Fruit fly (Drosophila melanogaster) whole organism, adult: Measurements from ENCODE around the gene CG5973.
A peak's percentile ranks its signal among the peaks of the same experiment; 100 is the strongest.

Experiments
- CG11617 ChIP-seq: fragments of 200-800 bp; sonication (Bioruptor generic); optimal IDR thresholded peaks from 2 replicates; lab custom pipeline; 2017; ENCODE audit warnings: mild to moderate bottlenecking, missing biosample characterization, missing genetic modification reagents, missing genetic modification characterization
- CG12768 ChIP-seq: fragments of 200-800 bp; sonication (Bioruptor generic); optimal IDR thresholded peaks from 2 replicates; lab custom pipeline; 2017; ENCODE audit warnings: missing biosample characterization, missing genetic modification characterization, mild to moderate bottlenecking, moderate library complexity, missing genetic modification reagents
- CG14711 ChIP-seq: fragments of 200-800 bp; sonication (Bioruptor generic); optimal IDR thresholded peaks from 2 replicates; lab custom pipeline; 2018; ENCODE audit warnings: missing biosample characterization, mild to moderate bottlenecking, missing genetic modification characterization, moderate library complexity
- CG1620 ChIP-seq: fragments of 200-800 bp; sonication (Bioruptor generic); optimal IDR thresholded peaks from 2 replicates; lab custom pipeline; 2016; ENCODE audit warnings: missing biosample characterization, missing genetic modification characterization
- CG33017 ChIP-seq: fragments of 200-800 bp; sonication (Bioruptor generic); optimal IDR thresholded peaks from 2 replicates; lab custom pipeline; 2018; ENCODE audit warnings: missing biosample characterization, mild to moderate bottlenecking, missing genetic modification characterization, moderate library complexity
- CG5204 ChIP-seq: fragments of 200-800 bp; sonication (Bioruptor generic); optimal IDR thresholded peaks from 2 replicates; lab custom pipeline; 2016; ENCODE audit warnings: missing biosample characterization, missing genetic modification characterization
- CG7045 ChIP-seq: fragments of 200-800 bp; sonication (Bioruptor generic); optimal IDR thresholded peaks from 2 replicates; lab custom pipeline; 2017; ENCODE audit warnings: missing biosample characterization, mild to moderate bottlenecking, missing genetic modification characterization
- CG7101 ChIP-seq: fragments of 200-800 bp; sonication (Bioruptor generic); optimal IDR thresholded peaks from 2 replicates; lab custom pipeline; 2018; ENCODE audit warnings: missing biosample characterization, mild to moderate bottlenecking, missing genetic modification characterization, moderate library complexity
- Clk ChIP-seq: fragments of 200-800 bp; sonication (Bioruptor generic); optimal IDR thresholded peaks from 2 replicates; lab custom pipeline; 2017; ENCODE audit warnings: missing biosample characterization, missing genetic modification characterization
- Crg-1 ChIP-seq: fragments of 200-800 bp; sonication (Bioruptor generic); optimal IDR thresholded peaks from 2 replicates; lab custom pipeline; 2016; ENCODE audit warnings: missing biosample characterization, missing genetic modification characterization
- Hr96 ChIP-seq: fragments of 200-800 bp; sonication (Bioruptor generic); optimal IDR thresholded peaks from 2 replicates; lab custom pipeline; 2016; ENCODE audit warnings: missing biosample characterization, missing genetic modification characterization
- Mnt ChIP-seq: fragments of 200-800 bp; sonication (Bioruptor generic); optimal IDR thresholded peaks from 2 replicates; lab custom pipeline; 2016; ENCODE audit warnings: missing biosample characterization, mild to moderate bottlenecking, missing genetic modification characterization
- bab1 ChIP-seq: fragments of 200-800 bp; sonication (Bioruptor generic); optimal IDR thresholded peaks from 3 replicates; lab custom pipeline; 2019; ENCODE audit warnings: missing biosample characterization, mild to moderate bottlenecking, missing genetic modification characterization, moderate library complexity
- cic ChIP-seq: fragments of 200-800 bp; sonication (Bioruptor generic); optimal IDR thresholded peaks from 2 replicates; lab custom pipeline; 2017; ENCODE audit warnings: missing biosample characterization, mild to moderate bottlenecking, missing genetic modification characterization, moderate library complexity
- cnc ChIP-seq, 2 experiments: fragments of >200 bp; optimal IDR thresholded peaks; 2 replicates each; lab custom pipeline; 2017
- kay ChIP-seq: fragments of 200-800 bp; sonication (Bioruptor generic); peaks from one replicate; lab custom pipeline; 2016; ENCODE audit warnings: missing biosample characterization, missing genetic modification characterization, borderline replicate concordance
- ovo ChIP-seq: fragments of 200-800 bp; sonication (Bioruptor generic); optimal IDR thresholded peaks from 2 replicates; lab custom pipeline; 2016; ENCODE audit warnings: missing biosample characterization, missing genetic modification characterization
- pad ChIP-seq: fragments of 200-800 bp; sonication (Bioruptor generic); optimal IDR thresholded peaks from 3 replicates; lab custom pipeline; 2017; ENCODE audit warnings: missing biosample characterization, missing genetic modification characterization, mild to moderate bottlenecking, moderate library complexity, missing genetic modification reagents
- tj ChIP-seq: fragments of 200-800 bp; sonication (Bioruptor generic); optimal IDR thresholded peaks from 3 replicates; lab custom pipeline; 2017; ENCODE audit warnings: missing biosample characterization, mild to moderate bottlenecking, missing genetic modification characterization, moderate library complexity
- toe ChIP-seq: fragments of 200-800 bp; sonication (Bioruptor generic); optimal IDR thresholded peaks from 2 replicates; lab custom pipeline; 2016; ENCODE audit warnings: missing biosample characterization, missing genetic modification characterization

CG5973 gene

dm6 chr2L:7401627-7402026 is 35.7 kb upstream of the CG5973 start:
- TF ChIP-seq bab1 (GFP tag; lab: Kevin White, UChicago), result no peak
- TF ChIP-seq CG11617 (GFP tag; lab: Kevin White, UChicago), result no peak
- TF ChIP-seq tj (GFP tag; lab: Kevin White, UChicago), result no peak
- no peak for TF ChIP-seq pad (GFP tag; lab: Kevin White, UChicago)
- TF ChIP-seq Hr96 (GFP tag; lab: Kevin White, UChicago), result no peak

- no peak for TF ChIP-seq CG12768 (GFP tag; lab: Kevin White, UChicago)
- peak; percentile 64 for TF ChIP-seq CG14711
These were observed 32.4 kb upstream of the CG5973 start, which contains the start of gene CG5177 for dm6 chr2L:7404923-7405322. Gene CG5177 (plus strand): TSS chr2L:7405227.

dm6 chr2L:7407638-7408037 is 29.7 kb upstream of the CG5973 start:
- no peak for TF ChIP-seq ovo
- TF ChIP-seq Hr96 (GFP tag; lab: Kevin White, UChicago), result no peak
- no peak for TF ChIP-seq CG12768 (GFP tag; lab: Kevin White, UChicago)
- TF ChIP-seq bab1 (GFP tag; lab: Kevin White, UChicago), result no peak
- no peak for TF ChIP-seq CG1620 (GFP tag; lab: Kevin White, UChicago)
- TF ChIP-seq pad (GFP tag; lab: Kevin White, UChicago), result no peak
- TF ChIP-seq CG7045, result no peak
- no peak for TF ChIP-seq Crg-1 (GFP tag; lab: Kevin White, UChicago)
- no peak for TF ChIP-seq kay (GFP tag; lab: Kevin White, UChicago)
- TF ChIP-seq CG33017 (tag; lab: Kevin White, UChicago), result no peak

- TF ChIP-seq pad (GFP tag; lab: Kevin White, UChicago) (no peak), ovo (no peak), kay (GFP tag; lab: Kevin White, UChicago) (no peak), CG1620 (GFP tag; lab: Kevin White, UChicago) (no peak), CG5204 (GFP tag; lab: Kevin White, UChicago) (no peak), Mnt (GFP tag; lab: Kevin White, UChicago) (no peak), CG7101 (tag; lab: Kevin White, UChicago) (no peak), CG11617 (GFP tag; lab: Kevin White, UChicago) (no peak), cnc (optimal IDR thresholded peaks at IDR 0.05; lab: Kevin White, UChicago) (no peak), cic (no peak), CG12768 (GFP tag; lab: Kevin White, UChicago) (no peak)
These were observed 28.3 kb upstream of the CG5973 start for dm6 chr2L:7409007-7409406.

dm6 chr2L:7409602-7410001 is 27.7 kb upstream of the CG5973 start, which contains the start of gene CG5181:
Gene CG5181 (minus strand): TSS chr2L:7409809.
- TF ChIP-seq cnc (optimal IDR thresholded peaks at IDR 0.05; lab: Kevin White, UChicago) (no peak), toe (GFP tag; lab: Kevin White, UChicago) (no peak), CG11617 (GFP tag; lab: Kevin White, UChicago) (no peak), CG12768 (GFP tag; lab: Kevin White, UChicago) (no peak), CG1620 (GFP tag; lab: Kevin White, UChicago) (no peak), kay (GFP tag; lab: Kevin White, UChicago) (no peak), CG33017 (tag; lab: Kevin White, UChicago) (no peak), bab1 (GFP tag; lab: Kevin White, UChicago) (no peak), Crg-1 (GFP tag; lab: Kevin White, UChicago) (no peak), Clk (GFP tag; lab: Kevin White, UChicago) (no peak), ovo (no peak), Hr96 (GFP tag; lab: Kevin White, UChicago) (no peak), CG5204 (GFP tag; lab: Kevin White, UChicago) (no peak), tj (GFP tag; lab: Kevin White, UChicago) (no peak), pad (GFP tag; lab: Kevin White, UChicago) (no peak), CG7045 (no peak), Mnt (GFP tag; lab: Kevin White, UChicago) (no peak), CG7101 (tag; lab: Kevin White, UChicago) (no peak), CG14711 (no peak)

dm6 chr2L:7410609-7411008 is 26.7 kb upstream of the CG5973 start, which contains the start of gene CG15818:
Gene CG15818 (plus strand): TSS chr2L:7410909.
- no peak for TF ChIP-seq CG7101 (tag; lab: Kevin White, UChicago)
- TF ChIP-seq Hr96 (GFP tag; lab: Kevin White, UChicago), result no peak
- no peak for TF ChIP-seq Mnt (GFP tag; lab: Kevin White, UChicago)
- no peak for TF ChIP-seq Clk (GFP tag; lab: Kevin White, UChicago)
- TF ChIP-seq cnc (optimal IDR thresholded peaks at IDR 0.05; lab: Kevin White, UChicago), result no peak
- no peak for TF ChIP-seq ovo
- no peak for TF ChIP-seq pad (GFP tag; lab: Kevin White, UChicago)
- TF ChIP-seq CG5204 (GFP tag; lab: Kevin White, UChicago), result no peak
- TF ChIP-seq CG33017 (tag; lab: Kevin White, UChicago), result no peak
- TF ChIP-seq CG1620 (GFP tag; lab: Kevin White, UChicago), result no peak
- TF ChIP-seq kay (GFP tag; lab: Kevin White, UChicago), result no peak
- TF ChIP-seq CG14711, result no peak
- no peak for TF ChIP-seq tj (GFP tag; lab: Kevin White, UChicago)
- TF ChIP-seq cic, result no peak
- TF ChIP-seq toe (GFP tag; lab: Kevin White, UChicago), result no peak
- no peak for TF ChIP-seq CG7045
- TF ChIP-seq bab1 (GFP tag; lab: Kevin White, UChicago), result no peak
- no peak for TF ChIP-seq CG12768 (GFP tag; lab: Kevin White, UChicago)
- no peak for TF ChIP-seq CG11617 (GFP tag; lab: Kevin White, UChicago)
- no peak for TF ChIP-seq Crg-1 (GFP tag; lab: Kevin White, UChicago)
